Worm (Caenorhabditis elegans): Measurements from ENCODE around the gene C53C11.4.

DNA sequence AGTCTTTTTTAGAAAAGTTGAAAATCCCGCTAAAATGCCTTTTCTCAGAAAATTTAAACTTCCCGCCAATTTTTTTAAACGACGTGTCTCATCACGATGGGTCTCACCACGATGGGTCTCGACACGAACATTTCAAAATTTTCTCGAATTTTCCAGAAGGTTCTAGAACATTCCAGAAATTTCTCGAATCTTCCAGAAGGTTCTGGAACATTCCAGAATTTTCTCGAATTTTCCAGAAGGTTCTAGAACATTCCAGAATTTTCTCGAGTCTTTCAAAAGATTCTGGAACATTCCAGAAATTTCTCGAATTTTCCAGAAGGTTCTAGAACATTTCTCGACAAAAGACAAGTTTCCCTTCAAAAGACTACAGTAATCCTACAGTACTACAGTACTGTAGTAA, 22.3 kb upstream of the C53C11.4 start:
- TF ChIP-seq flt-1 (GFP tag; IDR thresholded peaks at IDR 0.05) (peak; percentile 87), klf-2 (GFP tag; conservative IDR thresholded peaks at IDR 0.05) (no peak), ref-1 (GFP tag; conservative IDR thresholded peaks at IDR 0.05) (no peak), ztf-29 (GFP tag; IDR thresholded peaks at IDR 0.05) (no peak), tab-1 (GFP tag; IDR thresholded peaks at IDR 0.05) (no peak), cog-1 (tag; optimal IDR thresholded peaks at IDR 0.05) (no peak), ztf-23 (GFP tag; IDR thresholded peaks at IDR 0.05) (no peak)
